Worm (Caenorhabditis elegans) whole organism, young adult: ENCODE measurements around the gene K08D8.11.

Source experiments
- F22D6.2 ChIP-seq: sonication (generic microtip); optimal IDR thresholded peaks from 2 replicates; lab custom pipeline; 2016; ENCODE audit warnings: mild to moderate bottlenecking, missing genetic modification characterization, missing compliant biosample characterization
- F33H1.4 ChIP-seq: fragments of 200-800 bp; sonication (Bioruptor generic); IDR thresholded peaks from 2 replicates; pipeline ENCODE4 v1.3.6; 2022; ENCODE audit warnings: missing genetic modification reagents, missing genetic modification characterization, missing compliant biosample characterization
- F37B4.10 ChIP-seq: fragments of 200-800 bp; sonication (Bioruptor generic); IDR thresholded peaks from 2 replicates; pipeline ENCODE4 v1.3.6; 2022; ENCODE audit warnings: missing genetic modification characterization, missing compliant biosample characterization
- F52B5.7 ChIP-seq: sonication (generic microtip); optimal IDR thresholded peaks from 2 replicates; lab custom pipeline; 2016; ENCODE audit warnings: mild to moderate bottlenecking, missing genetic modification characterization, missing compliant biosample characterization
- K11D2.4 ChIP-seq: fragments of 200-800 bp; sonication (Bioruptor generic); IDR thresholded peaks from 2 replicates; pipeline ENCODE4 v1.3.6; 2022; ENCODE audit warnings: missing genetic modification reagents, missing genetic modification characterization, missing compliant biosample characterization
- T07F8.4 ChIP-seq: sonication (generic microtip); optimal IDR thresholded peaks from 2 replicates; lab custom pipeline; 2016; ENCODE audit warnings: mild to moderate bottlenecking, missing genetic modification characterization, moderate library complexity, missing compliant biosample characterization
- Y53G8AR.9 ChIP-seq: fragments of 200-800 bp; sonication (Bioruptor generic); conservative IDR thresholded peaks from 2 replicates; pipeline ENCODE4 v1.3.6; 2022; ENCODE audit warnings: missing genetic modification reagents, missing genetic modification characterization, missing compliant biosample characterization
- ZK185.1 ChIP-seq: sonication (generic microtip); optimal IDR thresholded peaks from 2 replicates; lab custom pipeline; 2016; ENCODE audit warnings: mild to moderate bottlenecking, missing genetic modification characterization, missing compliant biosample characterization; ENCODE audit not compliant: poor library complexity, severe bottlenecking
- akir-1 ChIP-seq: fragments of 200-800 bp; sonication (Bioruptor generic); optimal IDR thresholded peaks from 2 replicates; lab custom pipeline; 2018; ENCODE audit warnings: mild to moderate bottlenecking, missing genetic modification characterization, moderate library complexity, missing compliant biosample characterization
- bed-1 ChIP-seq: fragments of 200-800 bp; sonication (Bioruptor generic); IDR thresholded peaks from 2 replicates; pipeline ENCODE4 v1.3.6; 2022; ENCODE audit warnings: missing genetic modification reagents, missing genetic modification characterization, missing compliant biosample characterization
- bed-2 ChIP-seq: fragments of 200-800 bp; sonication (Bioruptor generic); IDR thresholded peaks from 2 replicates; pipeline ENCODE4 v1.3.6; 2022; ENCODE audit warnings: missing genetic modification reagents, missing genetic modification characterization, missing compliant biosample characterization
- ceh-79 ChIP-seq: sonication (generic microtip); optimal IDR thresholded peaks from 2 replicates; lab custom pipeline; 2017; ENCODE audit warnings: mild to moderate bottlenecking, missing genetic modification characterization, missing compliant biosample characterization
- die-1 ChIP-seq: sonication (generic microtip); optimal IDR thresholded peaks from 2 replicates; lab custom pipeline; 2016; ENCODE audit warnings: missing genotype, mild to moderate bottlenecking, missing genetic modification characterization, missing compliant biosample characterization
- dox-1 ChIP-seq: fragments of 200-800 bp; sonication (Bioruptor generic); IDR thresholded peaks from 2 replicates; pipeline ENCODE4 v1.3.6; 2022; ENCODE audit warnings: missing genetic modification reagents, missing genetic modification characterization, missing compliant biosample characterization
- egl-44 ChIP-seq: fragments of 200-800 bp; sonication (Bioruptor generic); IDR thresholded peaks from 2 replicates; pipeline ENCODE4 v1.3.6; 2022; ENCODE audit warnings: missing genetic modification reagents, missing genetic modification characterization, missing compliant biosample characterization
- fkh-3 ChIP-seq: sonication (generic microtip); optimal IDR thresholded peaks from 2 replicates; lab custom pipeline; 2016; ENCODE audit warnings: mild to moderate bottlenecking, missing genetic modification characterization, missing compliant biosample characterization
- hlh-26 ChIP-seq: fragments of 200-800 bp; sonication (Bioruptor generic); conservative IDR thresholded peaks from 2 replicates; pipeline ENCODE4 v1.3.6; 2022; ENCODE audit warnings: missing genetic modification reagents, missing genetic modification characterization, missing compliant biosample characterization
- hmg-20 ChIP-seq: fragments of 200-800 bp; sonication (Bioruptor generic); IDR thresholded peaks from 2 replicates; pipeline ENCODE4 v1.3.6; 2022; ENCODE audit warnings: missing genetic modification reagents, missing genetic modification characterization, missing compliant biosample characterization
- hsf-1 ChIP-seq: fragments of 200-800 bp; sonication (Bioruptor generic); IDR thresholded peaks from 2 replicates; pipeline ENCODE4 v1.3.6; 2022; ENCODE audit warnings: missing genetic modification reagents, missing genetic modification characterization, missing compliant biosample characterization
- lag-1 ChIP-seq: fragments of 200-800 bp; sonication (Bioruptor generic); IDR thresholded peaks from 2 replicates; pipeline ENCODE4 v1.3.6; 2022; ENCODE audit warnings: missing genetic modification reagents, missing genetic modification characterization, missing compliant biosample characterization
- lir-1 ChIP-seq: fragments of 200-800 bp; sonication (Bioruptor generic); conservative IDR thresholded peaks from 2 replicates; pipeline ENCODE4 v1.3.6; 2022; ENCODE audit warnings: missing genetic modification reagents, missing genetic modification characterization, missing compliant biosample characterization
- madf-10 ChIP-seq: sonication (generic microtip); optimal IDR thresholded peaks from 2 replicates; lab custom pipeline; 2016; ENCODE audit warnings: mild to moderate bottlenecking, missing genetic modification characterization, missing compliant biosample characterization
- madf-6 ChIP-seq: fragments of 200-800 bp; sonication (Bioruptor generic); IDR thresholded peaks from 2 replicates; pipeline ENCODE4 v1.3.6; 2022; ENCODE audit warnings: missing genetic modification reagents, missing genetic modification characterization, missing compliant biosample characterization
- mxl-1 ChIP-seq: sonication (generic microtip); optimal IDR thresholded peaks from 2 replicates; lab custom pipeline; 2016; ENCODE audit warnings: missing genetic modification characterization, missing compliant biosample characterization
- nfya-2 ChIP-seq: fragments of 200-800 bp; sonication (Bioruptor generic); IDR thresholded peaks from 2 replicates; pipeline ENCODE4 v1.3.6; 2022; ENCODE audit warnings: missing genetic modification reagents, missing genetic modification characterization, missing compliant biosample characterization
- nfyb-1 ChIP-seq: fragments of 200-800 bp; sonication (Bioruptor generic); IDR thresholded peaks from 2 replicates; pipeline ENCODE4 v1.3.6; 2022; ENCODE audit warnings: missing genetic modification reagents, missing genetic modification characterization, missing compliant biosample characterization
- nhr-80 ChIP-seq: sonication (generic microtip); optimal IDR thresholded peaks from 2 replicates; lab custom pipeline; 2016; ENCODE audit warnings: missing genetic modification characterization, missing compliant biosample characterization
- rpc-1 ChIP-seq, 2 experiments: fragments of 150-350 bp in 1 of 2; sonication (generic microtip) in 1 of 2; optimal IDR thresholded peaks; 2 replicates each; lab custom pipeline; 2014 to 2018; ENCODE audit warnings: missing biosample characterization in 1 of 2, missing genetic modification characterization in 1 of 2, missing genetic modification reagents in 1 of 2, missing genotype in 1 of 2
- snpc-3.4 ChIP-seq: sonication (generic microtip); optimal IDR thresholded peaks from 2 replicates; lab custom pipeline; 2017; ENCODE audit warnings: missing genetic modification characterization, mild to moderate bottlenecking, missing compliant biosample characterization, antibody characterized with exemption, moderate library complexity, missing genotype, missing genetic modification reagents
- unc-130 ChIP-seq: sonication (generic microtip); optimal IDR thresholded peaks from 2 replicates; lab custom pipeline; 2016; ENCODE audit warnings: missing genetic modification reagents, missing genetic modification characterization, missing compliant biosample characterization
- zim-3 ChIP-seq: sonication (generic microtip); optimal IDR thresholded peaks from 2 replicates; lab custom pipeline; 2017; ENCODE audit warnings: mild to moderate bottlenecking, missing genetic modification characterization, moderate library complexity, missing compliant biosample characterization
- ztf-28 ChIP-seq: fragments of 200-800 bp; sonication (Bioruptor generic); IDR thresholded peaks from 2 replicates; pipeline ENCODE4 v1.3.6; 2022; ENCODE audit warnings: missing genetic modification reagents, missing genetic modification characterization, missing compliant biosample characterization

K08D8.11 gene

ce11 chrIV:12918256-12918655, 23.2 kb downstream of the K08D8.11 start, which contains the start of gene C32H11.3:
C32H11.3 (plus strand) TSS chrIV:12918556.
- TF ChIP-seq ZK185.1 (no peak), madf-6 (GFP tag; lab: Robert Waterston, UW) (no peak), egl-44 (GFP tag; lab: Robert Waterston, UW) (no peak)

- no peak for TF ChIP-seq nfyb-1 (GFP tag; lab: Robert Waterston, UW)
- TF ChIP-seq nfya-2 (GFP tag; lab: Robert Waterston, UW): no peak
- TF ChIP-seq F33H1.4 (GFP tag; lab: Robert Waterston, UW): no peak
- TF ChIP-seq F52B5.7 (tag; lab: Kevin White, UChicago): no peak
- no peak for TF ChIP-seq zim-3 (tag; lab: Kevin White, UChicago)
Measured at ce11 chrIV:12920553-12920952, 25.5 kb downstream of the K08D8.11 start.

ce11 chrIV:12921027-12921426, 25.9 kb downstream of the K08D8.11 start, which contains the start of gene C32H11.4:
C32H11.4 (plus strand) TSS chrIV:12921264.
- TF ChIP-seq nhr-80 (tag; lab: Kevin White, UChicago) (peak; percentile 32), die-1 (tag; lab: Kevin White, UChicago) (no peak)

DNA sequence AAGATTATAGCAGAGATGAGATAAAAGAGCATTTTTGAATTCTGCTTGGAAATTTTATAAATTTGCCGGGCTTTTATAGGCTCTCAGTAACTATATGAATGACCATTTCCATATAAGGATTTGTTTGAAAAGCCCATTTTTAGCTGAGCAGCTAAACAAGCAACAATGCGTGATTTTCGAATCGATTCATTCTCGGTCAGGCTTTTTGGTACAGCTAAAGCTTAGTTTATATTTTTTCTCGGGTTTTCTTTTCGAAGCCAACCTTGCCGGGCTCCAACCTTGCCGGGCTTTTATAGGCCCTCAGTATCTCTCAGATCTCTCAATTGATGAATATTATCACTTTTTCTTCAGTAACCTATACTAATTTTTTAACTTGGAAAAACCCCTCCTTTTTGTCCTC, 29.2 kb downstream of the K08D8.11 start, which contains the start of gene srlf-4:
Gene srlf-4 (minus strand): TSS at position 101 of the 400 bp plus-strand sequence.
- TF ChIP-seq dox-1 (no peak), bed-1 (0 out of 2 replicates have a peak, but pooled peaks have one; percentile 34)

- TF ChIP-seq hmg-20: no peak
- no peak for TF ChIP-seq hsf-1
Measured at ce11 chrIV:12926639-12927038, 31.5 kb downstream of the K08D8.11 start, which contains the start of gene srlf-5. srlf-5 (minus strand) TSS chrIV:12926739.

- TF ChIP-seq rpc-1 (optimal IDR thresholded peaks at IDR 0.05; lab: Kevin White, UChicago) (no peak), rpc-1 (tag; optimal IDR thresholded peaks at IDR 0.05; lab: Kevin White, UChicago) (no peak), hlh-26 (GFP tag; lab: Robert Waterston, UW) (no peak), akir-1 (no peak), nhr-80 (tag; lab: Kevin White, UChicago) (peak; percentile 69), nfyb-1 (GFP tag; lab: Robert Waterston, UW) (peak; percentile 78), hsf-1 (no peak)
Measured at ce11 chrIV:12936221-12936776, 41.2 kb downstream of the K08D8.11 start, which contains the start of the genes cld-1 and dod-21. cld-1 (minus strand) TSS chrIV:12936271. dod-21 (plus strand) TSS chrIV:12936738.

DNA sequence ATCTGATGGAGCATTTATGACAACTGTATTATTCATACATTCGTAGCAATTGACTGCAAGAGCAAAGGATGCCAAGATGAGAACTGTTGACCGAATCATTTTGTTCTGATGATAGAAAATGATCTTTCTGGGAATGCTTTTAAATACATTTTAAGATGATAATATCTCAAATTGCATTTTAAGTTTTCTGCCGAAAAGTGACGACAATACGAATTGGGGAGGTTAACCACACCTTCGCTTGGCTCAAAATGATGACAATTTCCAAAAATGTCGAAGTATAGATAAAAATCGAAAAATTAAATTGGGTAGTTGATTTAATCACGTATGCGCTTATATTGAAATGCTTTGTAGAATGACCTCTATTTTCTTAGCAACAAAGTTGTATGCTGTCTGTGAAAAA, 46.2 kb downstream of the K08D8.11 start, which contains the start of gene dod-24:
Gene dod-24 (minus strand): TSS at position 101 of the 400 bp plus-strand sequence.
- TF ChIP-seq ceh-79 (no peak), lag-1 (GFP tag; lab: Robert Waterston, UW) (no peak), bed-2 (GFP tag; lab: Robert Waterston, UW) (no peak), ztf-28 (GFP tag; lab: Robert Waterston, UW) (no peak), lir-1 (GFP tag; lab: Robert Waterston, UW) (no peak), F33H1.4 (GFP tag; lab: Robert Waterston, UW) (no peak)

ce11 chrIV:12942633-12943032, 47.5 kb downstream of the K08D8.11 start, which contains the start of gene dct-19:
dct-19 (plus strand) TSS chrIV:12942933.
- TF ChIP-seq madf-10 (tag; lab: Kevin White, UChicago): no peak
- no peak for TF ChIP-seq unc-130 (GFP tag; lab: Kevin White, UChicago)
- no peak for TF ChIP-seq mxl-1 (tag; lab: Kevin White, UChicago)
- TF ChIP-seq T07F8.4 (tag; lab: Kevin White, UChicago): no peak
- TF ChIP-seq fkh-3 (tag; lab: Kevin White, UChicago): no peak
- TF ChIP-seq die-1 (tag; lab: Kevin White, UChicago): no peak
- no peak for TF ChIP-seq K11D2.4 (GFP tag; lab: Robert Waterston, UW)
- no peak for TF ChIP-seq snpc-3.4
- no peak for TF ChIP-seq F22D6.2 (tag; lab: Kevin White, UChicago)
- no peak for TF ChIP-seq F37B4.10 (GFP tag; lab: Robert Waterston, UW)
- TF ChIP-seq rpc-1 (optimal IDR thresholded peaks at IDR 0.05; lab: Kevin White, UChicago): no peak
- no peak for TF ChIP-seq rpc-1 (tag; optimal IDR thresholded peaks at IDR 0.05; lab: Kevin White, UChicago)
- no peak for TF ChIP-seq Y53G8AR.9 (GFP tag; lab: Robert Waterston, UW)
- TF ChIP-seq, all 124 proteins: peak for 0
